Fruit fly (Drosophila melanogaster): ENCODE data around the gene CG9173.

dm6 chr3L:1390410-1390809, 32.9 kb downstream of the CG9173 start:
- TF ChIP-seq h (optimal IDR thresholded peaks at IDR 0.05) (no peak), Sin3A (optimal IDR thresholded peaks at IDR 0.05) (no peak)
